Worm (Caenorhabditis elegans) whole organism, young adult: ENCODE measurements around the gene tsn-1.

Source experiments
- F57A8.1 ChIP-seq: fragments of 200-800 bp; sonication (Bioruptor generic); optimal IDR thresholded peaks from 2 replicates; lab custom pipeline; 2018; ENCODE audit warnings: mild to moderate bottlenecking, missing genetic modification characterization, moderate library complexity, missing compliant biosample characterization
- ama-1 ChIP-seq, 3 experiments: fragments of 150-350 bp in 1 of 3; sonication (generic microtip) in 2 of 3; optimal IDR thresholded peaks; 2 replicates each; lab custom pipeline; 2014 to 2018; ENCODE audit warnings: missing biosample characterization in 2 of 3, missing genetic modification characterization in 2 of 3, missing genetic modification reagents in 2 of 3
- athp-1 ChIP-seq: sonication (generic microtip); optimal IDR thresholded peaks from 2 replicates; lab custom pipeline; 2017; ENCODE audit warnings: mild to moderate bottlenecking, missing genetic modification characterization, missing compliant biosample characterization
- bed-2 ChIP-seq: fragments of 200-800 bp; sonication (Bioruptor generic); IDR thresholded peaks from 2 replicates; pipeline ENCODE4 v1.3.6; 2022; ENCODE audit warnings: missing genetic modification reagents, missing genetic modification characterization, missing compliant biosample characterization
- efl-1 ChIP-seq: fragments of 150-350 bp; optimal IDR thresholded peaks from 2 replicates; lab custom pipeline; 2014; ENCODE audit warnings: missing biosample characterization, missing genetic modification reagents, missing genetic modification characterization
- egrh-3 ChIP-seq: fragments of 200-800 bp; sonication (Bioruptor generic); IDR thresholded peaks from 2 replicates; pipeline ENCODE4 v1.3.6; 2022; ENCODE audit warnings: missing genetic modification reagents, missing genetic modification characterization, missing compliant biosample characterization
- fkh-3 ChIP-seq: sonication (generic microtip); optimal IDR thresholded peaks from 2 replicates; lab custom pipeline; 2016; ENCODE audit warnings: mild to moderate bottlenecking, missing genetic modification characterization, missing compliant biosample characterization
- hlh-12 ChIP-seq: sonication (generic microtip); optimal IDR thresholded peaks from 2 replicates; lab custom pipeline; 2016; ENCODE audit warnings: missing genetic modification characterization, missing compliant biosample characterization
- hmg-20 ChIP-seq: fragments of 200-800 bp; sonication (Bioruptor generic); IDR thresholded peaks from 2 replicates; pipeline ENCODE4 v1.3.6; 2022; ENCODE audit warnings: missing genetic modification reagents, missing genetic modification characterization, missing compliant biosample characterization
- pha-4 ChIP-seq: fragments of 150-350 bp; sonication (generic microtip); optimal IDR thresholded peaks from 2 replicates; lab custom pipeline; 2014; ENCODE audit warnings: missing biosample characterization, missing genetic modification reagents, missing genetic modification characterization
- sea-2 ChIP-seq: fragments of 200-800 bp; sonication (Bioruptor generic); IDR thresholded peaks from 2 replicates; pipeline ENCODE4 v1.3.6; 2022; ENCODE audit warnings: missing genetic modification characterization, missing compliant biosample characterization
- snpc-4 ChIP-seq, 5 experiments: fragments of 150-350 bp in 1 of 5; sonication (generic microtip) in 4 of 5; optimal IDR thresholded peaks; 2 replicates each; lab custom pipeline; 2014 to 2018; ENCODE audit warnings: missing genetic modification characterization in 5 of 5, missing biosample characterization in 3 of 5, antibody characterized with exemption in 2 of 5, mild to moderate bottlenecking in 2 of 5, missing compliant biosample characterization in 2 of 5, missing genotype in 2 of 5, moderate library complexity in 2 of 5, missing genetic modification reagents in 1 of 5
- unc-62 ChIP-seq: fragments of 150-350 bp; optimal IDR thresholded peaks from 2 replicates; lab custom pipeline; 2014; ENCODE audit warnings: missing biosample characterization, missing genetic modification reagents, missing genetic modification characterization
- zim-3 ChIP-seq: sonication (generic microtip); optimal IDR thresholded peaks from 2 replicates; lab custom pipeline; 2017; ENCODE audit warnings: mild to moderate bottlenecking, missing genetic modification characterization, moderate library complexity, missing compliant biosample characterization

ce11 chrII:4745281-4745680, 38.7 kb downstream of the tsn-1 start:
- TF ChIP-seq athp-1 (tag; lab: Kevin White, UChicago) (no peak), bed-2 (no peak), pha-4 (tag; lab: Kevin White, UChicago) (no peak), snpc-4 (GFP tag; optimal IDR thresholded peaks at IDR 0.05; lab: Kevin White, UChicago) (no peak), snpc-4 (tag; optimal IDR thresholded peaks at IDR 0.05; lab: Kevin White, UChicago) (no peak), unc-62 (no peak), zim-3 (tag; lab: Kevin White, UChicago) (no peak), F57A8.1 (GFP tag; lab: Kevin White, UChicago) (no peak), efl-1 (GFP tag; lab: Kevin White, UChicago) (no peak), egrh-3 (GFP tag; lab: Robert Waterston, UW) (no peak), fkh-3 (no peak), hmg-20 (no peak), ama-1 (optimal IDR thresholded peaks at IDR 0.05; lab: Kevin White, UChicago) (no peak), ama-1 (GFP tag; optimal IDR thresholded peaks at IDR 0.05; lab: Kevin White, UChicago) (no peak), hlh-12 (no peak), sea-2 (GFP tag; lab: Robert Waterston, UW) (no peak)
